Fruit fly (Drosophila melanogaster) whole organism, embryonic: ENCODE data around the gene aralar1.

Source experiments
- CG10209 ChIP-seq: fragments of 200-800 bp; sonication (Bioruptor generic); optimal IDR thresholded peaks from 3 replicates; lab custom pipeline; 2017; ENCODE audit warnings: missing biosample characterization, mild to moderate bottlenecking, missing genetic modification characterization, missing genetic modification reagents
- CG2129 ChIP-seq: fragments of 200-800 bp; sonication (Bioruptor generic); IDR thresholded peaks from 2 replicates; pipeline ENCODE4 v1.3.6; 2022; ENCODE audit warnings: missing biosample characterization, missing genetic modification characterization; ENCODE audit not compliant: partially characterized antibody
- Dll ChIP-seq: fragments of 200-800 bp; sonication (Bioruptor generic); IDR thresholded peaks from 4 replicates; pipeline ENCODE4 v1.3.6; 2022; ENCODE audit warnings: missing biosample characterization, missing genetic modification characterization; ENCODE audit not compliant: partially characterized antibody
- PHDP ChIP-seq: fragments of 200-800 bp; sonication (Bioruptor generic); optimal IDR thresholded peaks from 3 replicates; lab custom pipeline; 2018; ENCODE audit warnings: missing biosample characterization, mild to moderate bottlenecking, missing genetic modification characterization, moderate library complexity
- Sry-δ ChIP-seq: fragments of 200-800 bp; sonication (Bioruptor generic); optimal IDR thresholded peaks from 2 replicates; lab custom pipeline; 2016; ENCODE audit warnings: missing biosample characterization, missing genetic modification characterization
- crol ChIP-seq: fragments of 200-800 bp; sonication (Bioruptor generic); IDR thresholded peaks from 2 replicates; pipeline ENCODE4 v1.3.6; 2022; ENCODE audit warnings: missing biosample characterization, missing genetic modification characterization
- cwo ChIP-seq: fragments of 200-800 bp; sonication (Bioruptor generic); optimal IDR thresholded peaks from 3 replicates; lab custom pipeline; 2017; ENCODE audit warnings: missing biosample characterization, missing genetic modification characterization, mild to moderate bottlenecking, moderate library complexity, missing genetic modification reagents

DNA sequence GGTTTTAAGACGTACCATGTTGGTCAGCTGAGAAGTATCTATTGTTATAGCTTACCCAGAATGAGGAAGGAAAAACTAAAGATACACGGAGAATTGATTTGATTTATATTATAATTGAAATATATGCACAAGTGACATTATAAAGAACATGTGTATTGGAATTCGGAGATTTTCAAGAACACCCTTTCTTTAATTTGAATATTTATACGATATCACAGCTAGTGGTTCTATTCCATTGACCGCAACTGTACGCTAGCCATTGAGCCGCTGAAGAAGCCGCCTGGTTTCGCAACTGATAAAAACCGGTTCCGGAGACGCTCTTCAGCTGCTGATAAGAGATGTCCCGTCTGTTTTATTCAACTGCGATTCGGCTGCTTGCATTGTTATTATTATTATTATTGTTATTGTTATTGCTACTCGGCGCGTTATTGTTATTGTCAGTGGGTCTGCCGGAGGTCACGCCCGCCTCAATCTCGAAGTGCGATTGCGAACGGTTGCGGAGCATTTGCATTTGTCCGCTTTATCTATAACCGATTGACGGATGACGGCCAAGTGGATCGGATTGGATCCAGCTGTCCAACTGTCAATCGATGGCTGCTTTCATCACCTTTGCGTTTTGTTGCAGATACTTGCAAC is 6.1 kb upstream of the aralar1 start:
- peak; percentile 29 for TF ChIP-seq PHDP (tag; lab: Kevin White, UChicago)
- TF ChIP-seq crol (GFP tag; lab: Robert Waterston, UW), result no peak
- TF ChIP-seq Sry-δ, result no peak
- TF ChIP-seq CG2129 (GFP tag; lab: Robert Waterston, UW), result no peak
- no peak for TF ChIP-seq CG10209 (GFP tag; lab: Kevin White, UChicago)
- no peak for TF ChIP-seq cwo (GFP tag; lab: Kevin White, UChicago)
- TF ChIP-seq Dll (GFP tag; lab: Robert Waterston, UW), result no peak
